Fruit fly (Drosophila melanogaster): Measurements from ENCODE around the gene Ogg1.

The Ogg1 gene

dm6 chrX:8677434-8677833 lies 12.7 kb upstream of the Ogg1 start (continued):
- TF ChIP-seq Dref (GFP tag; IDR thresholded peaks at IDR 0.05) (no peak), Adf1 (GFP tag; IDR thresholded peaks at IDR 0.05) (no peak), twi (tag; optimal IDR thresholded peaks at IDR 0.05) (no peak), CG6254 (GFP tag; optimal IDR thresholded peaks at IDR 0.05) (no peak), dati (GFP tag; IDR thresholded peaks at IDR 0.05) (peak; percentile 63), CG7839 (tag; optimal IDR thresholded peaks at IDR 0.05) (peak; percentile 80), bbx (GFP tag; IDR thresholded peaks at IDR 0.05; ENCODE audit: partially characterized antibody) (no peak), CG7357 (GFP tag; IDR thresholded peaks at IDR 0.05) (no peak), nau (GFP tag; optimal IDR thresholded peaks at IDR 0.05) (no peak), cas (GFP tag; IDR thresholded peaks at IDR 0.05) (no peak), Fer3 (tag; optimal IDR thresholded peaks at IDR 0.05) (no peak), Ptx1 (GFP tag; IDR thresholded peaks at IDR 0.05) (peak; percentile 21; the same call in 1 of the 2 replicates), otp (GFP tag; IDR thresholded peaks at IDR 0.05) (no peak), CG17568 (GFP tag; optimal IDR thresholded peaks at IDR 0.05) (no peak), psq (GFP tag; optimal IDR thresholded peaks at IDR 0.05) (no peak), danr (GFP tag; IDR thresholded peaks at IDR 0.05) (no peak), gt (GFP tag; IDR thresholded peaks at IDR 0.05) (no peak), nerfin-1 (tag; optimal IDR thresholded peaks at IDR 0.05) (no peak), CG15514 (GFP tag; optimal IDR thresholded peaks at IDR 0.05) (no peak), cg (GFP tag; optimal IDR thresholded peaks at IDR 0.05) (no peak), emc (GFP tag; optimal IDR thresholded peaks at IDR 0.05) (no peak), sim (GFP tag; IDR thresholded peaks at IDR 0.05) (no peak), al (GFP tag; IDR thresholded peaks at IDR 0.05) (no peak), CG31365 (tag; optimal IDR thresholded peaks at IDR 0.05) (no peak), CG10274 (GFP tag; optimal IDR thresholded peaks at IDR 0.05) (peak; percentile 27), Elba2 (GFP tag; optimal IDR thresholded peaks at IDR 0.05) (no peak), lab (GFP tag; optimal IDR thresholded peaks at IDR 0.05) (no peak), CG3726 (GFP tag; IDR thresholded peaks at IDR 0.05) (peak; percentile 64; the same call in 2 of the 3 replicates), CG15479 (GFP tag; optimal IDR thresholded peaks at IDR 0.05) (no peak), hkb (optimal IDR thresholded peaks at IDR 0.05) (no peak), hkb (GFP tag; IDR thresholded peaks at IDR 0.05) (no peak), sug (tag; optimal IDR thresholded peaks at IDR 0.05) (no peak), dimm (GFP tag; IDR thresholded peaks at IDR 0.05) (peak; percentile 75), CG7745 (tag; optimal IDR thresholded peaks at IDR 0.05) (no peak), fd3F (GFP tag; optimal IDR thresholded peaks at IDR 0.05) (no peak), CG11456 (GFP tag; IDR thresholded peaks at IDR 0.05) (no peak), aop (GFP tag; IDR thresholded peaks at IDR 0.05) (no peak), Myb (GFP tag; optimal IDR thresholded peaks at IDR 0.05) (no peak), CG10959 (GFP tag; IDR thresholded peaks at IDR 0.05) (no peak), D19B (GFP tag; optimal IDR thresholded peaks at IDR 0.05) (no peak), trem (tag; optimal IDR thresholded peaks at IDR 0.05) (no peak), Kr (GFP tag; optimal IDR thresholded peaks at IDR 0.05) (no peak), Tbp (GFP tag; optimal IDR thresholded peaks at IDR 0.05) (no peak), CG10565 (GFP tag; optimal IDR thresholded peaks at IDR 0.05) (no peak), CTCF (GFP tag; optimal IDR thresholded peaks at IDR 0.05) (no peak), Doc3 (GFP tag; IDR thresholded peaks at IDR 0.05; ENCODE audit: partially characterized antibody) (no peak), CG8478 (optimal IDR thresholded peaks at IDR 0.05) (no peak), Fer2 (tag; optimal IDR thresholded peaks at IDR 0.05) (no peak), CG6854 (GFP tag; optimal IDR thresholded peaks at IDR 0.05) (no peak), Xbp1 (GFP tag; optimal IDR thresholded peaks at IDR 0.05) (no peak), CG18476 (GFP tag; optimal IDR thresholded peaks at IDR 0.05) (no peak), CG9437 (GFP tag; optimal IDR thresholded peaks at IDR 0.05) (no peak), eve (GFP tag; optimal IDR thresholded peaks at IDR 0.05) (no peak), onecut (GFP tag; IDR thresholded peaks at IDR 0.05) (peak; percentile 86)
